Worm (Caenorhabditis elegans): Measurements from ENCODE around the gene unc-10.

- TF ChIP-seq aly-2 (tag; optimal IDR thresholded peaks at IDR 0.05) (no peak), ama-1 (optimal IDR thresholded peaks at IDR 0.05) (no peak)
Observed at ce11 chrX:7298652-7299051, 18.5 kb upstream of the unc-10 start, which contains the start of gene K03A1.4.

Data from whole organism, L3 larva.